Fruit fly (Drosophila melanogaster): ENCODE results near the gene Grx1.
A peak's percentile ranks its signal among the peaks of the same experiment; 100 is the strongest.

Gene Grx1

DNA sequence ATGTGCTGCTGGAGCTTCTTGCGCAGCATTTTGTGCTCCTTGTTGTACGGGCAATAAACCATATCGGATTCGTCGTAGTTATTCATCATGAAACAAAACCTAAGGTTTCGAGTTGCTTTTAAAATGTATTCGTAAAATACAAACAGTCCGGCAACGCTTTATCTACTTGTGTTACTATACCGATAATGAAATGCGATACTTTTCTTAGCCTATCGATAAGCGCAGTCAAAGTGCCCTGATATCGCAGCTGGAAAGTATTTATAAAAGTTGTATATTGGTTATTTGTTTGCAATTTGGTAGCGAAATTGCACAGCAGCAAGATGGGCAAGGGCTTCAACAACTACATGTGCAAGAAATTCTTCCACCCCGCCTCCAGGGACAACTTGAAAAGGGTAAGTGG lies 32.4 kb downstream of the Grx1 start, which contains the start of the genes arx and CG6843 (continued):
- no peak for TF ChIP-seq zfh1 (GFP tag; IDR thresholded peaks at IDR 0.05)
- TF ChIP-seq CG11398 (GFP tag; optimal IDR thresholded peaks at IDR 0.05): no peak
- no peak for TF ChIP-seq jumu (GFP tag; optimal IDR thresholded peaks at IDR 0.05)
- no peak for TF ChIP-seq lbe (GFP tag; optimal IDR thresholded peaks at IDR 0.05)
- TF ChIP-seq jing (GFP tag; optimal IDR thresholded peaks at IDR 0.05): no peak
- no peak for TF ChIP-seq lmd (GFP tag; IDR thresholded peaks at IDR 0.05)
- no peak for TF ChIP-seq CG16779 (GFP tag; IDR thresholded peaks at IDR 0.05)
- TF ChIP-seq bsh (GFP tag; optimal IDR thresholded peaks at IDR 0.05): no peak
- TF ChIP-seq gce (GFP tag; IDR thresholded peaks at IDR 0.05): no peak
- TF ChIP-seq grn (GFP tag; optimal IDR thresholded peaks at IDR 0.05): no peak
- TF ChIP-seq org-1 (GFP tag; optimal IDR thresholded peaks at IDR 0.05): no peak
- no peak for TF ChIP-seq abd-A (tag; optimal IDR thresholded peaks at IDR 0.05)
- peak; percentile 80; the same call in 1 of the 2 replicates for TF ChIP-seq CG42726 (GFP tag; IDR thresholded peaks at IDR 0.05; ENCODE audit: partially characterized antibody)
- no peak for TF ChIP-seq Six4 (GFP tag; optimal IDR thresholded peaks at IDR 0.05)
- no peak for TF ChIP-seq Hmr (GFP tag; optimal IDR thresholded peaks at IDR 0.05)
- no peak for TF ChIP-seq Hmx (GFP tag; optimal IDR thresholded peaks at IDR 0.05)
- TF ChIP-seq CG15011 (GFP tag; optimal IDR thresholded peaks at IDR 0.05): no peak
- TF ChIP-seq CG6683 (GFP tag; optimal IDR thresholded peaks at IDR 0.05): no peak
- no peak for TF ChIP-seq CG15696 (tag; optimal IDR thresholded peaks at IDR 0.05)
- TF ChIP-seq BtbVII (GFP tag; optimal IDR thresholded peaks at IDR 0.05): no peak
- no peak for TF ChIP-seq jigr1 (GFP tag; IDR thresholded peaks at IDR 0.05)
- TF ChIP-seq bab2 (GFP tag; optimal IDR thresholded peaks at IDR 0.05): no peak
- no peak for TF ChIP-seq CG18011 (GFP tag; optimal IDR thresholded peaks at IDR 0.05)
- no peak for TF ChIP-seq CG11695 (GFP tag; IDR thresholded peaks at IDR 0.05)
- TF ChIP-seq CG14667 (GFP tag; IDR thresholded peaks at IDR 0.05): no peak
- TF ChIP-seq ken (GFP tag; IDR thresholded peaks at IDR 0.05): no peak
- no peak for TF ChIP-seq sug (tag; optimal IDR thresholded peaks at IDR 0.05)
- no peak for TF ChIP-seq CG11093 (GFP tag; IDR thresholded peaks at IDR 0.05)
- no peak for TF ChIP-seq prd (optimal IDR thresholded peaks at IDR 0.05)
- no peak for TF ChIP-seq prd (GFP tag; IDR thresholded peaks at IDR 0.05)
- no peak for TF ChIP-seq Optix (GFP tag; IDR thresholded peaks at IDR 0.05)
- TF ChIP-seq CG11504 (tag; optimal IDR thresholded peaks at IDR 0.05): no peak
- TF ChIP-seq cwo (GFP tag; optimal IDR thresholded peaks at IDR 0.05): no peak
- TF ChIP-seq tgo (GFP tag; IDR thresholded peaks at IDR 0.05): no peak
- TF ChIP-seq Nf-YA (GFP tag; IDR thresholded peaks at IDR 0.05): no peak
- TF ChIP-seq NfI (GFP tag; optimal IDR thresholded peaks at IDR 0.05): no peak
- TF ChIP-seq yki (optimal IDR thresholded peaks at IDR 0.05): no peak
- no peak for TF ChIP-seq ERR (GFP tag; optimal IDR thresholded peaks at IDR 0.05)
- no peak for TF ChIP-seq CG17359 (tag; optimal IDR thresholded peaks at IDR 0.05)
- TF ChIP-seq B-H1 (GFP tag; IDR thresholded peaks at IDR 0.05): no peak
- TF ChIP-seq ems (GFP tag; optimal IDR thresholded peaks at IDR 0.05): no peak
- TF ChIP-seq toy (GFP tag; IDR thresholded peaks at IDR 0.05): no peak
- TF ChIP-seq ab (GFP tag; optimal IDR thresholded peaks at IDR 0.05): no peak
- TF ChIP-seq hb (GFP tag; IDR thresholded peaks at IDR 0.05; ENCODE audit: partially characterized antibody): peak; percentile 79
- TF ChIP-seq lab (GFP tag; optimal IDR thresholded peaks at IDR 0.05): no peak
- no peak for TF ChIP-seq CG6272 (GFP tag; IDR thresholded peaks at IDR 0.05)
- no peak for TF ChIP-seq Sox102F (GFP tag; optimal IDR thresholded peaks at IDR 0.05)
- no peak for TF ChIP-seq CG32532 (GFP tag; IDR thresholded peaks at IDR 0.05)
- TF ChIP-seq TFAM (GFP tag; optimal IDR thresholded peaks at IDR 0.05): no peak
- TF ChIP-seq CG13894 (tag; optimal IDR thresholded peaks at IDR 0.05): no peak
- no peak for TF ChIP-seq CG4424 (GFP tag; optimal IDR thresholded peaks at IDR 0.05)
- TF ChIP-seq CG32772 (GFP tag; IDR thresholded peaks at IDR 0.05): no peak
- no peak for TF ChIP-seq CG7839 (tag; optimal IDR thresholded peaks at IDR 0.05)
